Fruit fly (Drosophila melanogaster) whole organism, embryonic: ENCODE results near the gene CG17107.

Experiments used
- Atf6 ChIP-seq: fragments of 200-800 bp; sonication (Bioruptor generic); IDR thresholded peaks from 2 replicates; pipeline ENCODE4 v1.3.6; 2022; ENCODE audit warnings: missing biosample characterization, missing genetic modification characterization
- Blimp-1 ChIP-seq: fragments of 200-800 bp; sonication (Bioruptor generic); optimal IDR thresholded peaks from 3 replicates; lab custom pipeline; 2018; ENCODE audit warnings: missing biosample characterization, missing genetic modification characterization, mild to moderate bottlenecking, moderate library complexity, missing genetic modification reagents
- CG12769 ChIP-seq: fragments of 200-800 bp; sonication (Bioruptor generic); optimal IDR thresholded peaks from 2 replicates; lab custom pipeline; 2019; ENCODE audit warnings: missing biosample characterization, mild to moderate bottlenecking, missing genetic modification characterization, moderate library complexity
- CG14710 ChIP-seq: fragments of 200-800 bp; sonication (Bioruptor generic); optimal IDR thresholded peaks from 3 replicates; lab custom pipeline; 2019; ENCODE audit warnings: missing biosample characterization, mild to moderate bottlenecking, missing genetic modification characterization, moderate library complexity
- CG1603 ChIP-seq: fragments of 200-800 bp; sonication (Bioruptor generic); optimal IDR thresholded peaks from 2 replicates; lab custom pipeline; 2019; ENCODE audit warnings: missing biosample characterization, mild to moderate bottlenecking, missing genetic modification characterization, moderate library complexity
- CG16813 ChIP-seq: fragments of 200-800 bp; sonication (Bioruptor generic); IDR thresholded peaks from 3 replicates; pipeline ENCODE4 v1.3.6; 2022; ENCODE audit warnings: missing biosample characterization, missing genetic modification characterization; ENCODE audit not compliant: partially characterized antibody
- CG16815 ChIP-seq: fragments of 200-800 bp; sonication (Bioruptor generic); optimal IDR thresholded peaks from 3 replicates; lab custom pipeline; 2017; ENCODE audit warnings: missing biosample characterization, mild to moderate bottlenecking, missing genetic modification characterization
- CG17385 ChIP-seq: fragments of 200-800 bp; sonication (Bioruptor generic); optimal IDR thresholded peaks from 3 replicates; lab custom pipeline; 2018; ENCODE audit warnings: missing biosample characterization, mild to moderate bottlenecking, missing genetic modification characterization
- CG17829 ChIP-seq: fragments of 200-800 bp; optimal IDR thresholded peaks from 2 replicates; lab custom pipeline; 2019; ENCODE audit warnings: missing biosample characterization, mild to moderate bottlenecking, missing genetic modification characterization, moderate library complexity
- CG1832 ChIP-seq: fragments of 200-800 bp; sonication (Bioruptor generic); optimal IDR thresholded peaks from 2 replicates; lab custom pipeline; 2017; ENCODE audit warnings: missing biosample characterization, mild to moderate bottlenecking, missing genetic modification characterization, inconsistent platforms
- CG18619 ChIP-seq: fragments of 200-800 bp; sonication (Bioruptor generic); optimal IDR thresholded peaks from 3 replicates; lab custom pipeline; 2017; ENCODE audit warnings: missing biosample characterization, mild to moderate bottlenecking, missing genetic modification characterization
- CG2129 ChIP-seq: fragments of 200-800 bp; sonication (Bioruptor generic); IDR thresholded peaks from 2 replicates; pipeline ENCODE4 v1.3.6; 2022; ENCODE audit warnings: missing biosample characterization, missing genetic modification characterization; ENCODE audit not compliant: partially characterized antibody
- CG34224 ChIP-seq: fragments of 200-800 bp; sonication (Bioruptor generic); IDR thresholded peaks from 3 replicates; pipeline ENCODE4 v1.3.6; 2022; ENCODE audit warnings: missing biosample characterization, missing genetic modification characterization; ENCODE audit not compliant: partially characterized antibody
- CG3726 ChIP-seq: fragments of 200-800 bp; sonication (Bioruptor generic); IDR thresholded peaks from 3 replicates; pipeline ENCODE4, ENCODE4 v1.3.6; 2022; ENCODE audit warnings: missing biosample characterization, missing genetic modification characterization
- CG3995 ChIP-seq: fragments of 200-800 bp; sonication (Bioruptor generic); optimal IDR thresholded peaks from 3 replicates; lab custom pipeline; 2016; ENCODE audit warnings: missing biosample characterization, missing genetic modification characterization
- CG6175 ChIP-seq: fragments of 200-800 bp; sonication (Bioruptor generic); IDR thresholded peaks from 3 replicates; pipeline ENCODE4 v1.3.6; 2022; ENCODE audit warnings: missing biosample characterization, missing genetic modification characterization
- CG6791 ChIP-seq: fragments of 200-800 bp; sonication (Bioruptor generic); IDR thresholded peaks from 3 replicates; pipeline ENCODE4 v1.3.6; 2022; ENCODE audit warnings: missing biosample characterization, missing genetic modification characterization; ENCODE audit not compliant: partially characterized antibody
- CG9817 ChIP-seq: fragments of 200-800 bp; sonication (Bioruptor generic); optimal IDR thresholded peaks from 2 replicates; lab custom pipeline; 2018; ENCODE audit warnings: missing biosample characterization, mild to moderate bottlenecking, missing genetic modification characterization, moderate library complexity
- Dll ChIP-seq: fragments of 200-800 bp; sonication (Bioruptor generic); IDR thresholded peaks from 4 replicates; pipeline ENCODE4 v1.3.6; 2022; ENCODE audit warnings: missing biosample characterization, missing genetic modification characterization; ENCODE audit not compliant: partially characterized antibody
- Doc3 ChIP-seq: fragments of 200-800 bp; sonication (Bioruptor generic); IDR thresholded peaks from 3 replicates; pipeline ENCODE4 v1.3.6; 2022; ENCODE audit warnings: missing biosample characterization, missing genetic modification characterization; ENCODE audit not compliant: partially characterized antibody
- Dref ChIP-seq: fragments of 200-800 bp; sonication (Bioruptor generic); IDR thresholded peaks from 2 replicates; pipeline ENCODE4 v1.3.6; 2022; ENCODE audit warnings: missing biosample characterization, missing genetic modification characterization
- HLH4C ChIP-seq: fragments of 200-800 bp; sonication (Bioruptor generic); IDR thresholded peaks from 3 replicates; pipeline ENCODE4 v1.3.6; 2022; ENCODE audit warnings: missing biosample characterization, missing genetic modification characterization; ENCODE audit not compliant: partially characterized antibody
- MBD-R2 ChIP-seq: fragments of 200-800 bp; sonication (Bioruptor generic); IDR thresholded peaks from 2 replicates; pipeline ENCODE4 v1.3.6; 2022; ENCODE audit warnings: missing biosample characterization, missing genetic modification characterization
- Myb ChIP-seq: fragments of 200-800 bp; sonication (Bioruptor generic); optimal IDR thresholded peaks from 2 replicates; lab custom pipeline; 2016; ENCODE audit warnings: missing biosample characterization, missing genetic modification characterization
- Opbp ChIP-seq: fragments of 200-800 bp; sonication (Bioruptor generic); IDR thresholded peaks from 3 replicates; pipeline ENCODE4 v1.3.6; 2022; ENCODE audit warnings: missing biosample characterization, missing genetic modification characterization; ENCODE audit not compliant: partially characterized antibody
- Pdp1 ChIP-seq, 2 experiments: fragments of 200-800 bp; sonication (Bioruptor generic); optimal IDR thresholded peaks; 3 replicates each; lab custom pipeline; 2016; ENCODE audit warnings: missing biosample characterization in 2 of 2, missing genetic modification characterization in 2 of 2, mild to moderate bottlenecking in 1 of 2, moderate library complexity in 1 of 2
- Scr ChIP-seq: fragments of 200-800 bp; sonication (Bioruptor generic); IDR thresholded peaks from 2 replicates; pipeline ENCODE4 v1.3.6; 2022; ENCODE audit warnings: missing biosample characterization, missing genetic modification characterization; ENCODE audit not compliant: partially characterized antibody
- Sry-δ ChIP-seq: fragments of 200-800 bp; sonication (Bioruptor generic); optimal IDR thresholded peaks from 2 replicates; lab custom pipeline; 2016; ENCODE audit warnings: missing biosample characterization, missing genetic modification characterization
- Stat92E ChIP-seq, 3 experiments: fragments of >200 bp in 2 of 3; fragments of 200-800 bp in 1 of 3; sonication (Bioruptor generic) in 1 of 3; optimal IDR thresholded peaks; 2 replicates each; lab custom pipeline; 2017 to 2019; ENCODE audit warnings: missing biosample characterization in 3 of 3, missing genetic modification characterization in 3 of 3, mild to moderate bottlenecking in 1 of 3, moderate library complexity in 1 of 3
- amos ChIP-seq: fragments of 200-800 bp; sonication (Bioruptor generic); IDR thresholded peaks from 2 replicates; pipeline ENCODE4 v1.3.6; 2022; ENCODE audit warnings: missing biosample characterization, missing genetic modification characterization; ENCODE audit not compliant: partially characterized antibody
- caup ChIP-seq: fragments of 200-800 bp; sonication (Bioruptor generic); optimal IDR thresholded peaks from 3 replicates; lab custom pipeline; 2017; ENCODE audit warnings: missing biosample characterization, mild to moderate bottlenecking, missing genetic modification characterization, moderate library complexity; ENCODE audit not compliant: severe bottlenecking
- crp ChIP-seq, 2 experiments: fragments of 200-800 bp; sonication (Bioruptor generic); optimal IDR thresholded peaks; 2 replicates in 1 of 2; 3 replicates in 1 of 2; lab custom pipeline; 2017; ENCODE audit warnings: missing biosample characterization in 2 of 2, missing genetic modification characterization in 2 of 2, mild to moderate bottlenecking in 1 of 2, moderate library complexity in 1 of 2
- dimm ChIP-seq: fragments of 200-800 bp; sonication (Bioruptor generic); IDR thresholded peaks from 2 replicates; pipeline ENCODE4 v1.3.6; 2022; ENCODE audit warnings: missing biosample characterization, missing genetic modification characterization
- hb ChIP-seq: fragments of 200-800 bp; sonication (Bioruptor generic); IDR thresholded peaks from 3 replicates; pipeline ENCODE4 v1.3.6; 2022; ENCODE audit warnings: missing biosample characterization, missing genetic modification characterization; ENCODE audit not compliant: partially characterized antibody
- hbn ChIP-seq: fragments of 200-800 bp; sonication (Bioruptor generic); IDR thresholded peaks from 2 replicates; pipeline ENCODE4 v1.3.6; 2022; ENCODE audit warnings: missing biosample characterization, missing genetic modification characterization; ENCODE audit not compliant: partially characterized antibody
- inv ChIP-seq: fragments of 200-800 bp; sonication (Bioruptor generic); IDR thresholded peaks from 2 replicates; pipeline ENCODE4 v1.3.6; 2022; ENCODE audit warnings: missing biosample characterization, missing genetic modification characterization; ENCODE audit not compliant: partially characterized antibody
- lola ChIP-seq, 3 experiments: fragments of >200 bp in 2 of 3; fragments of 200-800 bp in 1 of 3; sonication (Bioruptor generic) in 1 of 3; optimal IDR thresholded peaks; 2 replicates each; lab custom pipeline; 2017 to 2019; ENCODE audit warnings: missing biosample characterization in 3 of 3, missing genetic modification characterization in 3 of 3, mild to moderate bottlenecking in 1 of 3, moderate library complexity in 1 of 3
- phol ChIP-seq: fragments of 200-800 bp; sonication (Bioruptor generic); optimal IDR thresholded peaks from 3 replicates; lab custom pipeline; 2018; ENCODE audit warnings: missing biosample characterization, mild to moderate bottlenecking, missing genetic modification characterization, moderate library complexity
- sens ChIP-seq: fragments of 200-800 bp; sonication (Bioruptor generic); peaks from one replicate; lab custom pipeline; 2016; ENCODE audit warnings: missing biosample characterization, missing genetic modification characterization
- stwl ChIP-seq: fragments of 200-800 bp; sonication (Bioruptor generic); optimal IDR thresholded peaks from 3 replicates; lab custom pipeline; 2018; ENCODE audit warnings: missing biosample characterization, mild to moderate bottlenecking, missing genetic modification characterization, moderate library complexity
- unc-4 ChIP-seq: fragments of 200-800 bp; sonication (Bioruptor generic); IDR thresholded peaks from 2 replicates; pipeline ENCODE4 v1.3.6; 2022; ENCODE audit warnings: missing biosample characterization, missing genetic modification characterization; ENCODE audit not compliant: partially characterized antibody
- vnd ChIP-seq: fragments of 200-800 bp; sonication (Bioruptor generic); IDR thresholded peaks from 3 replicates; pipeline ENCODE4 v1.3.6; 2022; ENCODE audit warnings: missing biosample characterization, missing genetic modification characterization; ENCODE audit not compliant: partially characterized antibody
- zen2 ChIP-seq: fragments of 200-800 bp; sonication (Bioruptor generic); IDR thresholded peaks from 3 replicates; pipeline ENCODE4 v1.3.6; 2022; ENCODE audit warnings: missing biosample characterization, missing genetic modification characterization; ENCODE audit not compliant: partially characterized antibody
- zfh2 ChIP-seq: fragments of 200-800 bp; sonication (Bioruptor generic); optimal IDR thresholded peaks from 2 replicates; lab custom pipeline; 2016; ENCODE audit warnings: missing biosample characterization, missing genetic modification characterization

CG17107 gene

DNA sequence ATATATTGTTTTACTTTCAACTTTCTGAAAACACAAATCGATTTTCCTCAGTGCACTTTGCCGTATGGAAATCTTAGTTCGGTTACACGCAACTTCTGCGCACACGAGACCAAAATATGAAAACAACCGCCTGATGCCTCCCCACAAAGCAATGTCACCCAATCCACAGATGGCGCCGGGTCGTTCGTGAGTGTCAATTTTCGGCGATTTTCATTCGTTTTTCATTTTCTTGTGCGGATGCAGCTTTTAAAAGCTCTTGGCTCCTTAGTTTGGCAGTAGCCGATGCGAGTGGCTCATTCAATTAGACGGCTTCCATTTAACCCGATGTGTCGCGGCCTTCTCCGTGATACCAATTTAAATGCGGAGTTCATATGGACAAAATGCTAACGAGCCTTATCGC, 42.2 kb downstream of the CG17107 start, which contains the start of gene CG6431:
TSS of gene CG6431 (plus strand) at position 301 of the 400 bp plus-strand sequence.
- TF ChIP-seq Blimp-1 (GFP tag; lab: Kevin White, UChicago) (no peak), CG3726 (peak; percentile 19; the same call in 1 of the 3 replicates), CG1832 (GFP tag; lab: Kevin White, UChicago) (no peak)

DNA sequence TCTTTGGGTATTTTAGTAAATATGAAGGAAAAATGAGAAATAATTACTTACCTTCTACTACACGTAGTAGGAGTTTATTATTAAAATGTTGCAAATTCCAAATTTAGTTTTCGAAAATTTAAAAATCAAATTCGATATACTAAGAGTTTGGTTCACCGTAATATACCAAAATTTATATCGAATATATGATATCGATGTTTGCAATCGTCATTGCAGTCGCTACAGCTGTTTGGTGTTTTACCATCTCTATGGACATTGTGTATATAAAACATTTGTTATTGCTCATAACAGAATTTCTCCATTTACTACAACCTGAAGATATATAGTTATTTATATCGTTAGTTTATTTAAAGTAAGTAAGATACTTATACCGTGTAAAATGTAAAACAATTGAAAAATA, 47.0 kb downstream of the CG17107 start, which contains the start of gene CG6443:
TSS of gene CG6443 (plus strand) at position 228 of the 400 bp plus-strand sequence.
- TF ChIP-seq stwl (tag; lab: Kevin White, UChicago) (peak; percentile 89), dimm (GFP tag; lab: Robert Waterston, UW) (no peak), CG3995 (no peak), CG18619 (GFP tag; lab: Kevin White, UChicago) (no peak), zfh2 (no peak), CG2129 (GFP tag; lab: Robert Waterston, UW) (peak; percentile 39; the same call in 1 of the 2 replicates), CG9817 (tag; lab: Kevin White, UChicago) (no peak), caup (GFP tag; lab: Kevin White, UChicago) (no peak), Sry-δ (GFP tag; lab: Kevin White, UChicago) (peak; percentile 90), Pdp1 (GFP tag; optimal IDR thresholded peaks at IDR 0.05; lab: Kevin White, UChicago) (peak in 1 of 2 experiments; percentile 12), lola (GFP tag; optimal IDR thresholded peaks at IDR 0.05; lab: Kevin White, UChicago) (no peak), inv (GFP tag; lab: Robert Waterston, UW) (peak; percentile 51; the same call in 1 of the 2 replicates), sens (GFP tag; lab: Kevin White, UChicago) (peak; percentile 63), vnd (GFP tag; lab: Robert Waterston, UW) (peak; percentile 58; the same call in 1 of the 3 replicates), CG14710 (tag; lab: Kevin White, UChicago) (peak; percentile 19), Dref (GFP tag; lab: Robert Waterston, UW) (peak; percentile 86), CG34224 (GFP tag; lab: Robert Waterston, UW) (peak; percentile 87), unc-4 (peak; percentile 84), Opbp (GFP tag; lab: Robert Waterston, UW) (peak; percentile 75; the same call in 2 of the 3 replicates), CG17385 (no peak), Atf6 (GFP tag; lab: Robert Waterston, UW) (no peak), HLH4C (GFP tag; lab: Robert Waterston, UW) (peak; percentile 65), amos (GFP tag; lab: Robert Waterston, UW) (peak; percentile 81), CG12769 (no peak), Doc3 (GFP tag; lab: Robert Waterston, UW) (peak; percentile 81), Myb (peak; percentile 58), hb (GFP tag; lab: Robert Waterston, UW) (0 out of 3 replicates have a peak, but pooled peaks have one; percentile 20), MBD-R2 (GFP tag; lab: Robert Waterston, UW) (peak; percentile 40; the same call in 1 of the 2 replicates), Dll (peak; percentile 89), zen2 (GFP tag; lab: Robert Waterston, UW) (peak; percentile 8; the same call in 1 of the 3 replicates), phol (tag; lab: Kevin White, UChicago) (peak; percentile 9), CG16813 (peak; percentile 74), Stat92E (GFP tag; optimal IDR thresholded peaks at IDR 0.05; lab: Kevin White, UChicago) (no peak), CG1603 (tag; lab: Kevin White, UChicago) (peak; percentile 27), hbn (GFP tag; lab: Robert Waterston, UW) (peak; percentile 80), CG6791 (GFP tag; lab: Robert Waterston, UW) (peak; percentile 74), CG17829 (tag; lab: Kevin White, UChicago) (no peak), crp (GFP tag; optimal IDR thresholded peaks at IDR 0.05; lab: Kevin White, UChicago) (peak; percentile 67 to 91), CG6175 (GFP tag; lab: Robert Waterston, UW) (no peak), Scr (GFP tag; lab: Robert Waterston, UW) (peak; percentile 76), CG16815 (GFP tag; lab: Kevin White, UChicago) (no peak)
